Worm (Caenorhabditis elegans): ENCODE data around the gene malt-1.

The malt-1 gene

ce11 chrII:6900708-6901107 lies 50.4 kb downstream of the malt-1 start:
- TF ChIP-seq mbf-1 (tag; optimal IDR thresholded peaks at IDR 0.05) (no peak), R02D3.7 (tag; optimal IDR thresholded peaks at IDR 0.05) (no peak), zag-1 (tag; optimal IDR thresholded peaks at IDR 0.05) (no peak), nhr-23 (tag; optimal IDR thresholded peaks at IDR 0.05) (no peak), elt-3 (tag; optimal IDR thresholded peaks at IDR 0.05) (no peak), sma-3 (GFP tag; optimal IDR thresholded peaks at IDR 0.05) (no peak), snpc-4 (tag; optimal IDR thresholded peaks at IDR 0.05) (no peak), ztf-4 (tag; optimal IDR thresholded peaks at IDR 0.05) (no peak), ztf-11 (tag; optimal IDR thresholded peaks at IDR 0.05) (no peak), nhr-21 (tag; optimal IDR thresholded peaks at IDR 0.05) (no peak), skn-1 (tag; optimal IDR thresholded peaks at IDR 0.05) (no peak), sem-4 (tag; optimal IDR thresholded peaks at IDR 0.05) (no peak)

ce11 chrII:6898017-6898779 lies 52.9 kb downstream of the malt-1 start, which contains the start of gene hrpl-1:
Gene hrpl-1 (plus strand): TSS chrII:6898729.
- no peak for TF ChIP-seq nhr-237 (tag; optimal IDR thresholded peaks at IDR 0.05)
- no peak for TF ChIP-seq lin-11 (tag; optimal IDR thresholded peaks at IDR 0.05)
- TF ChIP-seq sma-3 (GFP tag; optimal IDR thresholded peaks at IDR 0.05): peak; percentile 33
- peak in 1 of 2 experiments; percentile 19 for TF ChIP-seq lsy-2 (tag; optimal IDR thresholded peaks at IDR 0.05)
- TF ChIP-seq peb-1 (tag; optimal IDR thresholded peaks at IDR 0.05): no peak
- TF ChIP-seq aly-2 (tag; optimal IDR thresholded peaks at IDR 0.05): no peak
- TF ChIP-seq mbf-1 (tag; optimal IDR thresholded peaks at IDR 0.05): no peak
- no peak for TF ChIP-seq unc-39 (tag; optimal IDR thresholded peaks at IDR 0.05)
- no peak for TF ChIP-seq snpc-4 (tag; optimal IDR thresholded peaks at IDR 0.05)
- TF ChIP-seq sma-9 (GFP tag; optimal IDR thresholded peaks at IDR 0.05): peak; percentile 29
- TF ChIP-seq sma-9 (tag; optimal IDR thresholded peaks at IDR 0.05): no peak
- TF ChIP-seq dmd-4 (tag; optimal IDR thresholded peaks at IDR 0.05): no peak
- no peak for TF ChIP-seq ceh-16 (tag; optimal IDR thresholded peaks at IDR 0.05)
- TF ChIP-seq fos-1 (tag; optimal IDR thresholded peaks at IDR 0.05): peak; percentile 40
- TF ChIP-seq C34F6.9 (tag; optimal IDR thresholded peaks at IDR 0.05): peak; percentile 23
- peak; percentile 26 for TF ChIP-seq unc-55 (GFP tag; optimal IDR thresholded peaks at IDR 0.05)

Measured in whole organism, L2 larva.